Fruit fly (Drosophila melanogaster): Measurements from ENCODE around the gene CG33679.

Gene CG33679

DNA sequence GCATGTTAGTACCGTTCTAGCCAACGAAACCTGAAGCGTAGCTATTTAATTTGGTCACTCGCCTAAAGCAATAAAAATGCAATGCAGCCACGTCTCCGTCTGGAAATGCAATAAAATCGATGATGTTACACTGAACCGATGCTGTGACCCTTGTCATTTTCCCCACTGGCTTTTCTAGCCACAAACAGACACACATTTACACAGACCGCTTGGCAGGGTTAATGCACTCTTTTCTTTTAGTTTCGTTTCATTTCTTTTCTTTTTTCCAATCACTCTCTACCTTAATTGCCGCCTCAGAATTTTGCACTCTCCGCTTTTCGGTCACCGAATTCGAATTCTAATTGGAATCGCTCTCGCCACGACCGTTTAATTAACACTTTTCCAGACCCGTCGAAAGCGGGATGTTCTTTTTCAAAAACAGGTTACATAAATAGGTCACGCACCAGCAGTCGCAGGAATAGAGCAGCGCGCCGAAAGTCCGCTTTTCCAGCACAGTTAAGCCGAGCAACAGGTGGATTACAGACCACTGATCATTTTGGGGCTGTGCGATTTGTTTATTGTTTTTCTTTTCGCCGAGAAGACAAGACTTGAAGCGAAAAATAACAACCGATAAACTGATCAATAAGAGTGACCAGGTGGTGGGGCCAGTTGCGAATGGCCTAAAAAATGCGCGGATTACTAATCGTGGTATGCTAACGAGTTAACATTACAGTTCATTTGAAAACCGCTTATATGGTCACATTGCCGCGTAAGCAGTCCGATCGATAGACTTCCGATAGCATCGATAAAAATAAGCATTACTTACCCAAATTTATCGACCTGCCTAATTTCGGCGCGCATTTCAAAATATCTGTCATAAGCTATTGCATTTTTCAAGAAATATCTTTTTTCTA, 632 bp upstream of the CG33679 start, which contains the start of gene ck:
TSS of gene ck (minus strand) at position 638 of the 893 bp plus-strand sequence.
- peak; percentile 31 for TF ChIP-seq Eip78C (GFP tag)
- no peak for TF ChIP-seq Gug (GFP tag; IDR thresholded peaks at IDR 0.05)
- 0 out of 3 replicates have a peak, but pooled peaks have one; percentile 12 for TF ChIP-seq CG8119 (GFP tag; IDR thresholded peaks at IDR 0.05)
- peak; percentile 48 for TF ChIP-seq svp (GFP tag)
- TF ChIP-seq Eip75B (GFP tag; optimal IDR thresholded peaks at IDR 0.05) = peak; percentile 48
- TF ChIP-seq CG6276 (GFP tag; optimal IDR thresholded peaks at IDR 0.05) = no peak
- no peak for TF ChIP-seq cyc (GFP tag; optimal IDR thresholded peaks at IDR 0.05)
- TF ChIP-seq ss (GFP tag; optimal IDR thresholded peaks at IDR 0.05) = no peak

DNA sequence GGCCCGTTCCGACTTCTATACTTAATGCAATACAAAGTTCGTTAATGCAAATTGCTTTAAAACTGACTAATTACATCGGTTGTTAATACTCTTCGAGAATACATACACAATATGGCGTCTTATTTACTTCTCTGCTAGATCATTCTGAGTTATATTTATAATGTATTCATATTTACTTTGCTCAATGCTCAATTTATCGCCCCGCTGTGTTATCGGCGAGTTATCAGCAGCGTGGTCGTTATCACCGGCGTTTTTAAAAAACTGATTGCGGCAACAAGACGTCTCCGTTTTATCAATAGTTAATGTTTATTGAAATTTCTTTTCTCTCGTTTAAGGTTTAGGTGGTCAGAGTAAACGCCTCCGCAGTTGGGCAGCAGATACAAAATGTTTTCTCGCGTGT, 897 bp downstream of the CG33679 start:
- TF ChIP-seq CG6276 (GFP tag; optimal IDR thresholded peaks at IDR 0.05) = no peak
- no peak for TF ChIP-seq CG8632 (GFP tag; optimal IDR thresholded peaks at IDR 0.05)
- no peak for TF ChIP-seq Lpt (GFP tag; optimal IDR thresholded peaks at IDR 0.05)
- no peak for TF ChIP-seq CG11762 (GFP tag; optimal IDR thresholded peaks at IDR 0.05; ENCODE audit: insufficient read depth)
- TF ChIP-seq eg (GFP tag; IDR thresholded peaks at IDR 0.05) = no peak
- TF ChIP-seq CG32006 (GFP tag; optimal IDR thresholded peaks at IDR 0.05) = no peak
- no peak for TF ChIP-seq CG8119 (GFP tag; IDR thresholded peaks at IDR 0.05)
- TF ChIP-seq Hr39 (GFP tag; optimal IDR thresholded peaks at IDR 0.05) = no peak
- no peak for TF ChIP-seq CG15336 (GFP tag; IDR thresholded peaks at IDR 0.05)
- TF ChIP-seq CG1621 (tag; optimal IDR thresholded peaks at IDR 0.05) = no peak
- TF ChIP-seq OdsH (GFP tag; optimal IDR thresholded peaks at IDR 0.05) = no peak

DNA sequence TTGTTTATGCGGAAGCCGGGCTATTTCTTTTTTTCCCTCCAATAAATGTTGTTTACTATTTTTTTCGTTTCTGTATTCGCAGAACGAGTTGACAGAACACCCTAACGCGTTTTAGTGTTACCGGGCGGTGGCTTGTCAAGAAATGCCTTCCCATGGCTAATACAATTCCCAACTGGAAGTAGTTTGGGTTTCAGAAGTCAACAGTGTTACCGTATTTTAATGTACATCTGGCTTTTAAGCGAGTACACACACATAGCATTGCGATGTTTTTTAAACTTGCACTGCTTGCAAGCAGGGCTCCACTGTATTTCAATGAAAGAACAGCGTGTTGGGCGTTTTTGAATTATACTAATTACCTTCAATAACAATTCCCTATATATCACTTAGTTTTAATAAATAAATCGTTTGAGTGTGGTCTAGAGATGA, 2.5 kb downstream of the CG33679 start, which contains the start of gene TfIIS:
TSS of gene TfIIS (minus strand) at position 178 of the 426 bp plus-strand sequence.
- TF ChIP-seq Smox (GFP tag; optimal IDR thresholded peaks at IDR 0.05) (no peak), Lpt (GFP tag; optimal IDR thresholded peaks at IDR 0.05) (no peak), CG6792 (GFP tag; optimal IDR thresholded peaks at IDR 0.05) (no peak), fd59A (GFP tag; optimal IDR thresholded peaks at IDR 0.05) (no peak), CG15336 (GFP tag; IDR thresholded peaks at IDR 0.05) (no peak), Eip78C (GFP tag) (peak; percentile 21), Ets96B (tag; optimal IDR thresholded peaks at IDR 0.05) (no peak), CG6808 (GFP tag; optimal IDR thresholded peaks at IDR 0.05) (no peak), dac (GFP tag; optimal IDR thresholded peaks at IDR 0.05) (no peak), fkh (GFP tag; optimal IDR thresholded peaks at IDR 0.05) (peak; percentile 47), OdsH (GFP tag; optimal IDR thresholded peaks at IDR 0.05) (no peak), Eip93F (GFP tag; optimal IDR thresholded peaks at IDR 0.05) (no peak), esn (GFP tag; optimal IDR thresholded peaks at IDR 0.05) (no peak), CG6276 (GFP tag; optimal IDR thresholded peaks at IDR 0.05) (no peak), cyc (GFP tag; optimal IDR thresholded peaks at IDR 0.05) (no peak), CG6854 (GFP tag; optimal IDR thresholded peaks at IDR 0.05) (no peak), svp (GFP tag) (peak; percentile 84)

DNA sequence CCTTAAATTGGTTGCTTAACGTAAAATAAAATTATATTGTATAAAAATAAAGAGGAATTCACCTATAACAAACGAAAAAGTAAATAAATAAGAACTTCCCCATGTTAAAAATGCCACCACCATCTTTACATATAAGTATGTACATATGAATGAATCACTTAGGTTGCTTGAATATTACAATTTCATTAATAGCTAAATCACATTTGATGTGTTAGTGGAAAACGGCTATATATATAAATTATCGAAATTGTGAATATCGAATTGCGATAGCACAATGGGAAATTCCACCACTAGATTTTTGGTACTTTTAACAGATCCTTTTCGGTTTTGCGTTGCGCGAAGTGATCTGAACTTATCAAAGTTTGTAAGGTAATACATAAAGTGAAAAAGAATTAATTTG, 3.3 kb downstream of the CG33679 start, which contains the start of the genes solo and vas:
TSS of gene solo (plus strand) at position 289 of the 400 bp plus-strand sequence.
TSS of gene vas (plus strand) at position 289 of the 400 bp plus-strand sequence.
- no peak for TF ChIP-seq Eip93F (GFP tag; optimal IDR thresholded peaks at IDR 0.05)
- no peak for TF ChIP-seq CG7368 (GFP tag; optimal IDR thresholded peaks at IDR 0.05)
- no peak for TF ChIP-seq CG6276 (GFP tag; optimal IDR thresholded peaks at IDR 0.05)
- no peak for TF ChIP-seq CG16779 (tag; optimal IDR thresholded peaks at IDR 0.05)
- no peak for TF ChIP-seq dac (GFP tag; optimal IDR thresholded peaks at IDR 0.05)
- no peak for TF ChIP-seq Eip78C (GFP tag)
- TF ChIP-seq Hr38 (GFP tag; optimal IDR thresholded peaks at IDR 0.05) = no peak
- no peak for TF ChIP-seq Ets21C (GFP tag; optimal IDR thresholded peaks at IDR 0.05)
- no peak for TF ChIP-seq CG6808 (GFP tag; optimal IDR thresholded peaks at IDR 0.05)
- peak; percentile 45 for TF ChIP-seq Hr4 (GFP tag; optimal IDR thresholded peaks at IDR 0.05)
- no peak for TF ChIP-seq CG3919 (GFP tag; optimal IDR thresholded peaks at IDR 0.05)
- no peak for TF ChIP-seq fkh (GFP tag; optimal IDR thresholded peaks at IDR 0.05)
- TF ChIP-seq pdm3 (GFP tag; optimal IDR thresholded peaks at IDR 0.05) = no peak
- peak; percentile 18 for TF ChIP-seq CG31627 (GFP tag; optimal IDR thresholded peaks at IDR 0.05)
- no peak for TF ChIP-seq spab (GFP tag; optimal IDR thresholded peaks at IDR 0.05)
- TF ChIP-seq Ets96B (tag; optimal IDR thresholded peaks at IDR 0.05) = no peak
- TF ChIP-seq CG6854 (GFP tag; optimal IDR thresholded peaks at IDR 0.05) = no peak
- TF ChIP-seq CG6792 (GFP tag; optimal IDR thresholded peaks at IDR 0.05) = no peak
- TF ChIP-seq vri (GFP tag; optimal IDR thresholded peaks at IDR 0.05) = no peak
- TF ChIP-seq Sox14 (GFP tag; optimal IDR thresholded peaks at IDR 0.05) = peak; percentile 41
- no peak for TF ChIP-seq Lpt (GFP tag; optimal IDR thresholded peaks at IDR 0.05)
- TF ChIP-seq CG6163 (GFP tag; IDR thresholded peaks at IDR 0.05) = 0 out of 3 replicates have a peak, but pooled peaks have one; percentile 51
- no peak for TF ChIP-seq dsx (GFP tag; optimal IDR thresholded peaks at IDR 0.05; ENCODE audit: poor library complexity, severe bottlenecking)
- TF ChIP-seq eg (GFP tag; IDR thresholded peaks at IDR 0.05) = no peak
- peak; percentile 23 for TF ChIP-seq Hr39 (GFP tag; optimal IDR thresholded peaks at IDR 0.05)
- TF ChIP-seq CG8119 (GFP tag; IDR thresholded peaks at IDR 0.05) = no peak
- TF ChIP-seq CG10631 (GFP tag; optimal IDR thresholded peaks at IDR 0.05) = peak; percentile 19
- peak; percentile 33 for TF ChIP-seq OdsH (GFP tag; optimal IDR thresholded peaks at IDR 0.05)
